Worm (Caenorhabditis elegans) whole organism, mixed stage, embryonic: ENCODE data around the gene lido-8.

ENCODE experiments used
- elt-3 ChIP-seq: fragments of 150-350 bp; optimal IDR thresholded peaks from 2 replicates; lab custom pipeline; 2014; ENCODE audit warnings: missing biosample characterization, missing genetic modification characterization
- mep-1 ChIP-seq: fragments of 150-350 bp; optimal IDR thresholded peaks from 2 replicates; lab custom pipeline; 2017; ENCODE audit warnings: missing biosample characterization, missing genetic modification reagents, missing genetic modification characterization, inconsistent platforms
- nhr-237 ChIP-seq: fragments of 150-350 bp; optimal IDR thresholded peaks from 2 replicates; lab custom pipeline; 2014; ENCODE audit warnings: missing biosample characterization, missing genetic modification characterization
- pha-4 ChIP-seq: fragments of 150-350 bp; optimal IDR thresholded peaks from 2 replicates; lab custom pipeline; 2018; ENCODE audit warnings: missing biosample characterization, missing genetic modification reagents, missing genetic modification characterization
- snpc-4 ChIP-seq: fragments of 150-350 bp; optimal IDR thresholded peaks from 2 replicates; lab custom pipeline; 2014; ENCODE audit warnings: missing biosample characterization, missing genetic modification characterization
- unc-120 ChIP-seq: sonication (generic microtip); optimal IDR thresholded peaks from 2 replicates; lab custom pipeline; 2017; ENCODE audit warnings: missing genetic modification characterization, missing compliant biosample characterization; ENCODE audit not compliant: poor library complexity, severe bottlenecking
- unc-39 ChIP-seq: fragments of 150-350 bp; optimal IDR thresholded peaks from 2 replicates; lab custom pipeline; 2014; ENCODE audit warnings: missing biosample characterization, missing genetic modification characterization
- unc-62 ChIP-seq: fragments of 150-350 bp; optimal IDR thresholded peaks from 2 replicates; lab custom pipeline; 2014; ENCODE audit warnings: missing biosample characterization, missing genetic modification reagents, missing genetic modification characterization

- TF ChIP-seq unc-120 (tag; lab: Kevin White, UChicago), result no peak
- no peak for TF ChIP-seq mep-1 (tag; lab: Kevin White, UChicago)
- no peak for TF ChIP-seq elt-3 (tag; lab: Kevin White, UChicago)
- TF ChIP-seq unc-62 (GFP tag; lab: Kevin White, UChicago), result no peak
- TF ChIP-seq snpc-4 (tag; lab: Kevin White, UChicago), result no peak
- TF ChIP-seq pha-4 (tag; lab: Kevin White, UChicago), result no peak
- TF ChIP-seq unc-39 (tag; lab: Kevin White, UChicago), result no peak
- TF ChIP-seq nhr-237 (tag; lab: Kevin White, UChicago), result no peak
These were observed 30.5 kb upstream of the lido-8 start for ce11 chrII:2966350-2966749.
